Worm (Caenorhabditis elegans): Measurements from ENCODE around the gene pudl-1.

pudl-1 gene

ce11 chrIV:2802193-2802592 lies 30.5 kb upstream of the pudl-1 start (continued):
- TF ChIP-seq sptf-2 (GFP tag; optimal IDR thresholded peaks at IDR 0.05) = no peak
- peak; percentile 66 for TF ChIP-seq die-1 (tag; optimal IDR thresholded peaks at IDR 0.05)
- no peak for TF ChIP-seq K12H6.12 (tag; optimal IDR thresholded peaks at IDR 0.05)
- no peak for TF ChIP-seq ama-1 (optimal IDR thresholded peaks at IDR 0.05)
- no peak for TF ChIP-seq ama-1 (GFP tag; optimal IDR thresholded peaks at IDR 0.05)
- no peak for TF ChIP-seq Y53G8AR.9 (GFP tag; conservative IDR thresholded peaks at IDR 0.05)
- TF ChIP-seq cebp-1 (GFP tag; IDR thresholded peaks at IDR 0.05) = no peak
- peak; percentile 16 for TF ChIP-seq cebp-1 (tag; optimal IDR thresholded peaks at IDR 0.05)

- TF ChIP-seq attf-5 (GFP tag; optimal IDR thresholded peaks at IDR 0.05) (no peak), athp-1 (tag; optimal IDR thresholded peaks at IDR 0.05) (no peak), ztf-25 (GFP tag; IDR thresholded peaks at IDR 0.05) (no peak), mel-28 (tag; optimal IDR thresholded peaks at IDR 0.05; ENCODE audit: borderline replicate concordance) (no peak), madf-6 (GFP tag; IDR thresholded peaks at IDR 0.05) (no peak), attf-6 (GFP tag; IDR thresholded peaks at IDR 0.05) (no peak), dpff-1 (tag; optimal IDR thresholded peaks at IDR 0.05) (no peak), K11D2.4 (GFP tag; IDR thresholded peaks at IDR 0.05) (no peak), ama-1 (optimal IDR thresholded peaks at IDR 0.05) (no peak), ama-1 (GFP tag; optimal IDR thresholded peaks at IDR 0.05) (no peak), F37B4.10 (GFP tag; IDR thresholded peaks at IDR 0.05) (no peak)
Measured at ce11 chrIV:2803652-2804051, 29.1 kb upstream of the pudl-1 start, which contains the start of gene Y54G2A.32. TSS of gene Y54G2A.32 (plus strand) at chrIV:2803952.

ce11 chrIV:2805525-2805924 lies 27.2 kb upstream of the pudl-1 start, which contains the start of gene Y54G2A.45:
TSS of gene Y54G2A.45 (plus strand) at chrIV:2805857.
- TF ChIP-seq C17E4.6 (GFP tag; IDR thresholded peaks at IDR 0.05) (peak; percentile 48; the same call in 1 of the 2 replicates), somi-1 (GFP tag; optimal IDR thresholded peaks at IDR 0.05) (no peak), K11D2.4 (GFP tag; IDR thresholded peaks at IDR 0.05) (peak; percentile 56; the same call in 1 of the 2 replicates), efl-1 (GFP tag; optimal IDR thresholded peaks at IDR 0.05) (peak; percentile 13), akir-1 (GFP tag; optimal IDR thresholded peaks at IDR 0.05) (no peak), hmg-1.2 (GFP tag; IDR thresholded peaks at IDR 0.05) (peak; percentile 64), lag-1 (GFP tag; IDR thresholded peaks at IDR 0.05) (no peak), T26A5.8 (tag; optimal IDR thresholded peaks at IDR 0.05) (peak; percentile 48), F33H1.4 (GFP tag; IDR thresholded peaks at IDR 0.05) (peak; percentile 46), lin-40 (tag; optimal IDR thresholded peaks at IDR 0.05) (peak; percentile 71), mcd-1 (GFP tag; IDR thresholded peaks at IDR 0.05) (peak; percentile 65), sea-2 (GFP tag; IDR thresholded peaks at IDR 0.05) (0 out of 2 replicates have a peak, but pooled peaks have one; percentile 11), K12H6.12 (tag; optimal IDR thresholded peaks at IDR 0.05) (peak; percentile 13), F37B4.10 (GFP tag; IDR thresholded peaks at IDR 0.05) (no peak), ceh-100 (GFP tag; IDR thresholded peaks at IDR 0.05) (peak; percentile 53), nhr-80 (tag; optimal IDR thresholded peaks at IDR 0.05) (peak; percentile 97), hsf-1 (GFP tag; IDR thresholded peaks at IDR 0.05) (peak; percentile 63; the same call in 1 of the 2 replicates), B0261.1 (tag; optimal IDR thresholded peaks at IDR 0.05) (peak; percentile 92), die-1 (tag; optimal IDR thresholded peaks at IDR 0.05) (peak; percentile 81), lsl-1 (GFP tag; optimal IDR thresholded peaks at IDR 0.05) (peak; percentile 59), ztf-25 (GFP tag; IDR thresholded peaks at IDR 0.05) (peak; percentile 90; the same call in 1 of the 2 replicates), B0336.3 (GFP tag; IDR thresholded peaks at IDR 0.05) (peak; percentile 83), fkh-3 (tag; optimal IDR thresholded peaks at IDR 0.05) (no peak), cebp-1 (GFP tag; IDR thresholded peaks at IDR 0.05) (no peak), cebp-1 (tag; optimal IDR thresholded peaks at IDR 0.05) (peak; percentile 74), tlf-1 (GFP tag; optimal IDR thresholded peaks at IDR 0.05) (peak; percentile 52), bed-2 (GFP tag; IDR thresholded peaks at IDR 0.05) (no peak), B0035.1 (tag; optimal IDR thresholded peaks at IDR 0.05) (peak; percentile 50), egrh-3 (GFP tag; IDR thresholded peaks at IDR 0.05) (peak; percentile 28; the same call in 1 of the 2 replicates), ekl-4 (GFP tag; IDR thresholded peaks at IDR 0.05) (peak; percentile 68; the same call in 1 of the 2 replicates), rec-8 (tag; optimal IDR thresholded peaks at IDR 0.05) (peak; percentile 62 to 84), ceh-27 (GFP tag; optimal IDR thresholded peaks at IDR 0.05) (peak; percentile 20), C06A6.2 (GFP tag; conservative IDR thresholded peaks at IDR 0.05) (no peak), zim-3 (tag; optimal IDR thresholded peaks at IDR 0.05) (peak; percentile 56), gei-17 (GFP tag; optimal IDR thresholded peaks at IDR 0.05) (no peak)
